Worm (Caenorhabditis elegans): ENCODE measurements around the gene ZK666.15.

- TF ChIP-seq cog-1 (tag; optimal IDR thresholded peaks at IDR 0.05), result no peak
- no peak for TF ChIP-seq ztf-23 (GFP tag; IDR thresholded peaks at IDR 0.05)
- TF ChIP-seq ref-1 (GFP tag; conservative IDR thresholded peaks at IDR 0.05), result no peak
- no peak for TF ChIP-seq flt-1 (GFP tag; IDR thresholded peaks at IDR 0.05)
- no peak for TF ChIP-seq T22C8.4 (GFP tag; IDR thresholded peaks at IDR 0.05)
- no peak for TF ChIP-seq med-1 (GFP tag; optimal IDR thresholded peaks at IDR 0.05; ENCODE audit: insufficient read depth)
- TF ChIP-seq ztf-29 (GFP tag; IDR thresholded peaks at IDR 0.05), result no peak
- TF ChIP-seq klf-2 (GFP tag; conservative IDR thresholded peaks at IDR 0.05), result no peak
These were observed 19.1 kb downstream of the ZK666.15 start for ce11 chrII:10505949-10506348.

Data from whole organism, midembryonic.